Fruit fly (Drosophila melanogaster): ENCODE results near the gene C15.

Gene C15

dm6 chr3R:21499131-21500036, at the start of gene C15 (continued):
- TF ChIP-seq pnt (GFP tag; optimal IDR thresholded peaks at IDR 0.05) (peak; percentile 45), twi (tag; optimal IDR thresholded peaks at IDR 0.05) (peak; percentile 37), tup (GFP tag; optimal IDR thresholded peaks at IDR 0.05) (peak; percentile 51), CG34224 (GFP tag; IDR thresholded peaks at IDR 0.05; ENCODE audit: partially characterized antibody) (peak; percentile 45; the same call in 1 of the 3 replicates), bigmax (GFP tag; optimal IDR thresholded peaks at IDR 0.05) (peak; percentile 69), ftz-f1 (GFP tag; optimal IDR thresholded peaks at IDR 0.05) (peak; percentile 29), CG2116 (GFP tag; optimal IDR thresholded peaks at IDR 0.05) (no peak), Scr (GFP tag; IDR thresholded peaks at IDR 0.05; ENCODE audit: partially characterized antibody) (peak; percentile 43; the same call in 1 of the 2 replicates), CG10321 (GFP tag; IDR thresholded peaks at IDR 0.05) (peak; percentile 83), Adf1 (GFP tag; IDR thresholded peaks at IDR 0.05) (peak; percentile 91), zfh1 (GFP tag; IDR thresholded peaks at IDR 0.05) (no peak), phol (tag; optimal IDR thresholded peaks at IDR 0.05) (peak; percentile 6), Jarid2 (GFP tag; optimal IDR thresholded peaks at IDR 0.05) (peak; percentile 25), CG8359 (GFP tag; optimal IDR thresholded peaks at IDR 0.05; ENCODE audit: borderline replicate concordance) (peak; percentile 28), Opbp (GFP tag; IDR thresholded peaks at IDR 0.05; ENCODE audit: partially characterized antibody) (0 out of 3 replicates have a peak, but pooled peaks have one; percentile 35), CoRest (tag; optimal IDR thresholded peaks at IDR 0.05) (peak; percentile 57), CG17802 (tag; optimal IDR thresholded peaks at IDR 0.05) (no peak), tx (GFP tag; optimal IDR thresholded peaks at IDR 0.05) (no peak), rib (GFP tag; IDR thresholded peaks at IDR 0.05) (peak; percentile 13; the same call in 1 of the 2 replicates), zen2 (GFP tag; IDR thresholded peaks at IDR 0.05; ENCODE audit: partially characterized antibody) (peak; percentile 79; the same call in 2 of the 3 replicates), CG3838 (GFP tag; optimal IDR thresholded peaks at IDR 0.05) (no peak), gce (GFP tag; IDR thresholded peaks at IDR 0.05) (0 out of 3 replicates have a peak, but pooled peaks have one; percentile 13), chinmo (GFP tag; IDR thresholded peaks at IDR 0.05; ENCODE audit: partially characterized antibody) (peak; percentile 90; the same call in 3 of the 4 replicates), prd (optimal IDR thresholded peaks at IDR 0.05) (no peak), prd (GFP tag; IDR thresholded peaks at IDR 0.05) (peak; percentile 37; the same call in 1 of the 3 replicates), kah (GFP tag; optimal IDR thresholded peaks at IDR 0.05) (peak; percentile 44), HmgD (GFP tag; optimal IDR thresholded peaks at IDR 0.05) (no peak), ERR (GFP tag; optimal IDR thresholded peaks at IDR 0.05) (no peak), Ada2b (GFP tag; IDR thresholded peaks at IDR 0.05) (no peak), vfl (GFP tag; optimal IDR thresholded peaks at IDR 0.05) (peak; percentile 24), ems (GFP tag; optimal IDR thresholded peaks at IDR 0.05) (peak; percentile 35), CG6813 (GFP tag; optimal IDR thresholded peaks at IDR 0.05) (peak; percentile 18), CG5180 (GFP tag; optimal IDR thresholded peaks at IDR 0.05) (peak; percentile 46), amos (GFP tag; IDR thresholded peaks at IDR 0.05; ENCODE audit: partially characterized antibody) (peak; percentile 40; the same call in 1 of the 2 replicates), Rfx (GFP tag; IDR thresholded peaks at IDR 0.05) (0 out of 2 replicates have a peak, but pooled peaks have one; percentile 14), cg (GFP tag; optimal IDR thresholded peaks at IDR 0.05) (peak; percentile 31), seq (GFP tag; IDR thresholded peaks at IDR 0.05) (peak; percentile 72; the same call in 1 of the 2 replicates), gfzf (GFP tag; optimal IDR thresholded peaks at IDR 0.05) (no peak), vvl (GFP tag; IDR thresholded peaks at IDR 0.05) (peak; percentile 79), Antp (GFP tag; optimal IDR thresholded peaks at IDR 0.05) (peak; percentile 61), CG8290 (GFP tag; optimal IDR thresholded peaks at IDR 0.05) (no peak), CG8290 (tag; optimal IDR thresholded peaks at IDR 0.05) (no peak), gcm (GFP tag; optimal IDR thresholded peaks at IDR 0.05) (peak; percentile 20), Mad (GFP tag; optimal IDR thresholded peaks at IDR 0.05) (no peak), CG3847 (GFP tag; IDR thresholded peaks at IDR 0.05) (0 out of 2 replicates have a peak, but pooled peaks have one; percentile 11), ato (GFP tag; IDR thresholded peaks at IDR 0.05; ENCODE audit: partially characterized antibody) (no peak), CG4328 (GFP tag; optimal IDR thresholded peaks at IDR 0.05) (peak; percentile 23)
